Fruit fly (Drosophila melanogaster) whole organism, pupa: ENCODE results near the gene RpL7-like.

Source experiments
- CG10348 ChIP-seq: fragments of 200-800 bp; sonication (Bioruptor generic); IDR thresholded peaks from 2 replicates; pipeline ENCODE4 v1.3.6; 2022; ENCODE audit warnings: missing biosample characterization, missing genetic modification characterization
- CG14655 ChIP-seq: fragments of 200-800 bp; sonication (Bioruptor generic); optimal IDR thresholded peaks from 3 replicates; lab custom pipeline; 2017; ENCODE audit warnings: mild to moderate bottlenecking, missing biosample characterization, missing genetic modification reagents, missing genetic modification characterization
- CG32121 ChIP-seq: fragments of 200-800 bp; sonication (Bioruptor generic); IDR thresholded peaks from 2 replicates; pipeline ENCODE4 v1.3.6; 2022; ENCODE audit warnings: missing biosample characterization, missing genetic modification characterization
- CG34367 ChIP-seq: fragments of 200-800 bp; sonication (Bioruptor generic); optimal IDR thresholded peaks from 2 replicates; lab custom pipeline; 2018; ENCODE audit warnings: missing biosample characterization, mild to moderate bottlenecking, missing genetic modification characterization
- D1 ChIP-seq: fragments of 200-800 bp; sonication (Bioruptor generic); optimal IDR thresholded peaks from 2 replicates; lab custom pipeline; 2018; ENCODE audit warnings: missing biosample characterization, mild to moderate bottlenecking, missing genetic modification characterization, moderate library complexity
- Pif1B ChIP-seq: fragments of 200-800 bp; sonication (Bioruptor generic); optimal IDR thresholded peaks from 3 replicates; lab custom pipeline; 2016; ENCODE audit warnings: missing biosample characterization, missing genetic modification characterization

dm6 chr2L:12092719-12093118 lies 36.6 kb downstream of the RpL7-like start:
- TF ChIP-seq D1 (tag; lab: Kevin White, UChicago) (no peak), CG14655 (GFP tag; lab: Kevin White, UChicago) (no peak), CG34367 (tag; lab: Kevin White, UChicago) (no peak), Pif1B (GFP tag; lab: Kevin White, UChicago) (no peak), CG10348 (GFP tag; lab: Robert Waterston, UW) (no peak), CG32121 (no peak)
